Worm (Caenorhabditis elegans): ENCODE results near the gene enri-2.
"Not testable (repeated sequence)": the region's sequence is repeated elsewhere in the genome, so short reads cannot be mapped to it uniquely, and the experiment has no call there.

The enri-2 gene

DNA sequence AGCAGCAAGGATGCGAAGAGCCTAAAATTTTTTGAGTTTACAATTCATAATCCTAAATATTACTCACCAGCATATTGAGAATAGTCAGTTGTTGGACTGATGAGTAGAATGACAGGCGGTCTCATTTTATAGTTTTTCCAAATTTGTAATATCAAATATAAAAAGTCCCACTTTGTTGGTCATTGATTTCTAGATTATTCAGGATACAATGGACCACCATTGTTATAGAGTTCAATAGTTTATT is 20.6 kb upstream of the enri-2 start, which contains the start of gene nspc-17:
nspc-17 (minus strand) TSS at position 101 of the 244 bp plus-strand sequence.
- not testable (repeated sequence) for TF ChIP-seq nhr-84 (tag; optimal IDR thresholded peaks at IDR 0.05); efl-1 (optimal IDR thresholded peaks at IDR 0.05); efl-1 (GFP tag; optimal IDR thresholded peaks at IDR 0.05 in 1 of 2); dsc-1 (tag; optimal IDR thresholded peaks at IDR 0.05)

DNA sequence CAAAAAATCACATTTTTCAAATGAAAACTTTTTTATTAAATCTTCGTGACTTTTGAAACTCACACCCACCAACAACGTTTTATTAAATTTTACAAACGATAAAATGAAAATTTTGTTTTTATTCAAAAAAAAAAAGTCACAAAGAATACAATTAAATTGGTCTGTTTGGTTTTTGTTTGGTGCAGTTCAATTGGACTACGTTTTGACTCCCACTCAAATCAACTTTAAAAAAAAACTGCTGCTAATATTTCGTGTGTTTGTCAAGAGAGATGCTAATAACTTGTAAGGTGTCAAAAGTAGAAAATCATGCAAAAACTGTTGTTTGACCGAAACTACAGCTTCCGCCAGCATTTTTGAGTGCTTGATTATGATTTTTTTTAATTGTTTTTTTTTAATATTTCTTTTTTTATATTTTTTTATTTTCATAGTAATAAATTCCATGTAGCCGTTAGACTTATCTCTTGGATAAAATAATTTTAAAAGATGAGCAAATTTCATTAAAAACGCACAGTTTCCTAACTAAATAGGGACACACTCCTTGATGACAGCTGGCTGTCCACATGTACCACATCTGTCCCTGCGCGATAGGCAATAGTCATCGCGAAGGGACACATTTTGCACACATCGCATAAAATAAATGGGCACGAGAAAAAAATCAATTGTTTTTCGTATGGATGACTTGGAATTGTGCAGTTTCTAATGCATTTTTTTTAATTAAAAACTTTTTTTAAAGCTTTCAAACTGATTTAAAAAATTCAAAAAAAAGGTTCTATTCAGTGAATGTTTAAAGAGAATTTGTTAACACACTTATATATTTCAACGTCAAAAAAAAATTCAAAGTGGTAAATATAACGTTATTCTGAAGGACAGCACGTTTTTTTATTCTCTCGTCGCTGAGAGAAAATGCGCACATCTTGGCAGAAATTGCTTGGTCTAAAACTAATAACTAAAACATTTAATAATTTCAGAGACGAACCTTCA is 20.0 kb upstream of the enri-2 start:
- peak; percentile 100 for TF ChIP-seq ceh-8 (GFP tag; optimal IDR thresholded peaks at IDR 0.05)
- no peak for TF ChIP-seq ama-1 (optimal IDR thresholded peaks at IDR 0.05)
- TF ChIP-seq egl-13 (tag; optimal IDR thresholded peaks at IDR 0.05), result peak; percentile 99
- TF ChIP-seq ztf-4 (tag; optimal IDR thresholded peaks at IDR 0.05), result peak; percentile 99
- TF ChIP-seq ztf-11 (tag; optimal IDR thresholded peaks at IDR 0.05), result peak; percentile 86 to 98
- TF ChIP-seq mef-2 (tag; optimal IDR thresholded peaks at IDR 0.05), result peak; percentile 90
- TF ChIP-seq efl-1 (optimal IDR thresholded peaks at IDR 0.05), result peak; percentile 86 to 90
- TF ChIP-seq efl-1 (GFP tag; optimal IDR thresholded peaks at IDR 0.05 in 1 of 2), result peak; percentile 56 to 96
- peak; percentile 91 for TF ChIP-seq C04F5.9 (tag; optimal IDR thresholded peaks at IDR 0.05)
- TF ChIP-seq nhr-77 (tag; optimal IDR thresholded peaks at IDR 0.05), result peak; percentile 99
- peak; percentile 100 for TF ChIP-seq jun-1 (tag; optimal IDR thresholded peaks at IDR 0.05)
- no peak for TF ChIP-seq vab-15 (tag; optimal IDR thresholded peaks at IDR 0.05)
- peak; percentile 100 for TF ChIP-seq lin-39 (tag; optimal IDR thresholded peaks at IDR 0.05)
- TF ChIP-seq xbp-1 (tag; optimal IDR thresholded peaks at IDR 0.05), result peak; percentile 96
- peak; percentile 32 for TF ChIP-seq ceh-90 (tag; optimal IDR thresholded peaks at IDR 0.05)
- TF ChIP-seq aly-2 (tag; optimal IDR thresholded peaks at IDR 0.05), result peak; percentile 95
- peak; percentile 97 for TF ChIP-seq hpl-2 (GFP tag; optimal IDR thresholded peaks at IDR 0.05)
- peak; percentile 99 for TF ChIP-seq swsn-7 (tag; optimal IDR thresholded peaks at IDR 0.05)
- TF ChIP-seq nhr-71 (tag; optimal IDR thresholded peaks at IDR 0.05), result peak; percentile 99
- peak; percentile 89 to 98 for TF ChIP-seq egl-27 (tag; optimal IDR thresholded peaks at IDR 0.05)
- peak; percentile 99 for TF ChIP-seq ceh-63 (GFP tag; optimal IDR thresholded peaks at IDR 0.05)
- TF ChIP-seq unc-86 (tag; optimal IDR thresholded peaks at IDR 0.05), result peak; percentile 97
- no peak for TF ChIP-seq nhr-84 (tag; optimal IDR thresholded peaks at IDR 0.05)
- peak; percentile 98 for TF ChIP-seq zag-1 (tag; optimal IDR thresholded peaks at IDR 0.05)
- TF ChIP-seq nhr-28 (tag; optimal IDR thresholded peaks at IDR 0.05), result peak; percentile 29
- peak; percentile 96 for TF ChIP-seq fkh-8 (tag; optimal IDR thresholded peaks at IDR 0.05)
- peak; percentile 72 for TF ChIP-seq Y116A8C.19 (tag; optimal IDR thresholded peaks at IDR 0.05; ENCODE audit: borderline replicate concordance)
- TF ChIP-seq C34B4.2 (tag; optimal IDR thresholded peaks at IDR 0.05), result peak; percentile 67
- TF ChIP-seq snpc-4 (tag; optimal IDR thresholded peaks at IDR 0.05), result peak; percentile 94
- TF ChIP-seq pax-3 (tag; optimal IDR thresholded peaks at IDR 0.05), result peak; percentile 94
- peak; percentile 100 for TF ChIP-seq irx-1 (tag; optimal IDR thresholded peaks at IDR 0.05)
- peak; percentile 92 for TF ChIP-seq isw-1 (GFP tag; IDR thresholded peaks at IDR 0.05)
- peak; percentile 97 for TF ChIP-seq grh-1 (GFP tag; IDR thresholded peaks at IDR 0.05)
- TF ChIP-seq tbx-2 (tag; optimal IDR thresholded peaks at IDR 0.05), result peak; percentile 99
- TF ChIP-seq pqm-1 (tag; optimal IDR thresholded peaks at IDR 0.05), result peak; percentile 98
- TF ChIP-seq blmp-1 (tag; optimal IDR thresholded peaks at IDR 0.05), result peak; percentile 60
- TF ChIP-seq C16A3.4 (tag; optimal IDR thresholded peaks at IDR 0.05), result peak; percentile 99
- TF ChIP-seq lin-13 (GFP tag; optimal IDR thresholded peaks at IDR 0.05), result peak; percentile 94
- peak; percentile 100 for TF ChIP-seq nhr-47 (tag; optimal IDR thresholded peaks at IDR 0.05)
- peak; percentile 50 to 99 (median 88) for TF ChIP-seq elt-3 (tag; optimal IDR thresholded peaks at IDR 0.05)
- peak in 1 of 2 experiments; percentile 95 for TF ChIP-seq mdl-1 (tag; optimal IDR thresholded peaks at IDR 0.05)
- peak; percentile 97 for TF ChIP-seq mab-9 (GFP tag; IDR thresholded peaks at IDR 0.05)
- TF ChIP-seq elt-2 (tag; optimal IDR thresholded peaks at IDR 0.05), result peak; percentile 89
- TF ChIP-seq nhr-11 (tag; optimal IDR thresholded peaks at IDR 0.05), result peak; percentile 98
- TF ChIP-seq lir-3 (tag; optimal IDR thresholded peaks at IDR 0.05; ENCODE audit: poor library complexity), result peak; percentile 91
- peak; percentile 97 for TF ChIP-seq ceh-88 (GFP tag; IDR thresholded peaks at IDR 0.05)
- TF ChIP-seq nhr-12 (tag; optimal IDR thresholded peaks at IDR 0.05), result peak; percentile 83
- TF ChIP-seq sox-4 (tag; optimal IDR thresholded peaks at IDR 0.05), result peak; percentile 98

Measured in whole organism, L1 larva.